Worm (Caenorhabditis elegans) whole organism, mixed stage, embryonic: ENCODE results near the gene C27C12.3.
A peak's percentile ranks its signal among the peaks of the same experiment; 100 is the strongest.

Experiments used
- blmp-1 ChIP-seq: fragments of 150-350 bp; optimal IDR thresholded peaks from 2 replicates; lab custom pipeline; 2014; ENCODE audit warnings: missing biosample characterization, missing genetic modification characterization
- ceh-39 ChIP-seq: fragments of 150-350 bp; optimal IDR thresholded peaks from 2 replicates; lab custom pipeline; 2014; ENCODE audit warnings: missing biosample characterization, missing genetic modification characterization
- ces-1 ChIP-seq: fragments of 150-350 bp; optimal IDR thresholded peaks from 2 replicates; lab custom pipeline; 2014; ENCODE audit warnings: missing biosample characterization, missing genetic modification reagents, missing genetic modification characterization
- elt-1 ChIP-seq: sonication (generic microtip); optimal IDR thresholded peaks from 2 replicates; lab custom pipeline; 2017; ENCODE audit warnings: missing genetic modification characterization, mild to moderate bottlenecking, missing compliant biosample characterization, antibody characterized with exemption, moderate library complexity, borderline replicate concordance; ENCODE audit not compliant: insufficient read depth
- lin-32 ChIP-seq: fragments of 200-800 bp; sonication (Bioruptor generic); optimal IDR thresholded peaks from 2 replicates; lab custom pipeline; 2018; ENCODE audit warnings: mild to moderate bottlenecking, missing genetic modification characterization, missing compliant biosample characterization
- lsy-2 ChIP-seq: fragments of 150-350 bp; optimal IDR thresholded peaks from 2 replicates; lab custom pipeline; 2014; ENCODE audit warnings: missing biosample characterization, missing genetic modification characterization
- nhr-237 ChIP-seq: fragments of 150-350 bp; optimal IDR thresholded peaks from 2 replicates; lab custom pipeline; 2014; ENCODE audit warnings: missing biosample characterization, missing genetic modification characterization
- snpc-4 ChIP-seq: fragments of 150-350 bp; optimal IDR thresholded peaks from 2 replicates; lab custom pipeline; 2014; ENCODE audit warnings: missing biosample characterization, missing genetic modification characterization
- sptf-1 ChIP-seq: sonication (generic microtip); optimal IDR thresholded peaks from 2 replicates; lab custom pipeline; 2017; ENCODE audit warnings: mild to moderate bottlenecking, missing genetic modification characterization, moderate library complexity, missing compliant biosample characterization
- tbx-8 ChIP-seq: fragments of 200-800 bp; sonication (Bioruptor generic); optimal IDR thresholded peaks from 2 replicates; lab custom pipeline; 2018; ENCODE audit warnings: mild to moderate bottlenecking, missing genetic modification characterization, moderate library complexity, missing compliant biosample characterization
- ztf-11 ChIP-seq: fragments of 150-350 bp; optimal IDR thresholded peaks from 2 replicates; lab custom pipeline; 2014; ENCODE audit warnings: missing biosample characterization, missing genetic modification characterization

C27C12.3 gene

ce11 chrX:14815412-14815811, 50.2 kb downstream of the C27C12.3 start:
- no peak for TF ChIP-seq lin-32 (GFP tag; lab: Kevin White, UChicago)
- TF ChIP-seq tbx-8 = no peak
- TF ChIP-seq ces-1 (GFP tag; lab: Kevin White, UChicago) = peak; percentile 27
- TF ChIP-seq lsy-2 (tag; lab: Kevin White, UChicago) = no peak
- TF ChIP-seq ceh-39 (tag; lab: Kevin White, UChicago) = no peak
- no peak for TF ChIP-seq elt-1 (tag; lab: Kevin White, UChicago)
- TF ChIP-seq blmp-1 (tag; lab: Kevin White, UChicago) = no peak
- no peak for TF ChIP-seq snpc-4 (tag; lab: Kevin White, UChicago)
- TF ChIP-seq ztf-11 (tag; lab: Kevin White, UChicago) = no peak
- TF ChIP-seq nhr-237 (tag; lab: Kevin White, UChicago) = no peak
- peak; percentile 19 for TF ChIP-seq sptf-1 (tag; lab: Kevin White, UChicago)
